Fruit fly (Drosophila melanogaster) whole organism, embryonic: Measurements from ENCODE around the gene CG14439.

Experiments
- ATbp ChIP-seq: fragments of 200-800 bp; sonication (Bioruptor generic); optimal IDR thresholded peaks from 2 replicates; lab custom pipeline; 2017; ENCODE audit warnings: missing biosample characterization, mild to moderate bottlenecking, missing genetic modification characterization, missing genetic modification reagents
- Aef1 ChIP-seq: fragments of 200-800 bp; sonication (Bioruptor generic); IDR thresholded peaks from 3 replicates; pipeline ENCODE4 v1.3.6; 2022; ENCODE audit warnings: missing biosample characterization, missing genetic modification characterization
- Blimp-1 ChIP-seq: fragments of 200-800 bp; sonication (Bioruptor generic); optimal IDR thresholded peaks from 3 replicates; lab custom pipeline; 2018; ENCODE audit warnings: missing biosample characterization, missing genetic modification characterization, mild to moderate bottlenecking, moderate library complexity, missing genetic modification reagents
- CG10462 ChIP-seq: fragments of 200-800 bp; sonication (Bioruptor generic); optimal IDR thresholded peaks from 2 replicates; lab custom pipeline; 2016; ENCODE audit warnings: missing biosample characterization, missing genetic modification characterization
- CG12391 ChIP-seq: fragments of 200-800 bp; sonication (Bioruptor generic); optimal IDR thresholded peaks from 3 replicates; lab custom pipeline; 2018; ENCODE audit warnings: missing biosample characterization, mild to moderate bottlenecking, missing genetic modification characterization, moderate library complexity
- CG12659 ChIP-seq: fragments of 200-800 bp; sonication (Bioruptor generic); optimal IDR thresholded peaks from 3 replicates; lab custom pipeline; 2017; ENCODE audit warnings: mild to moderate bottlenecking, missing biosample characterization, missing genetic modification reagents, missing genetic modification characterization
- CG15696 ChIP-seq: fragments of 200-800 bp; sonication (Bioruptor generic); optimal IDR thresholded peaks from 2 replicates; lab custom pipeline; 2019; ENCODE audit warnings: missing biosample characterization, mild to moderate bottlenecking, missing genetic modification characterization, moderate library complexity
- CG2678 ChIP-seq: fragments of 200-800 bp; sonication (Bioruptor generic); optimal IDR thresholded peaks from 3 replicates; lab custom pipeline; 2019; ENCODE audit warnings: missing biosample characterization, mild to moderate bottlenecking, missing genetic modification characterization, moderate library complexity
- CG4360 ChIP-seq: fragments of 200-800 bp; sonication (Bioruptor generic); IDR thresholded peaks from 2 replicates; pipeline ENCODE4 v1.3.6; 2022; ENCODE audit warnings: missing biosample characterization, missing genetic modification characterization
- CG4617 ChIP-seq: fragments of 200-800 bp; sonication (Bioruptor generic); optimal IDR thresholded peaks from 3 replicates; lab custom pipeline; 2016; ENCODE audit warnings: missing biosample characterization, missing genetic modification characterization, borderline replicate concordance
- CG6689 ChIP-seq: fragments of 200-800 bp; sonication (Bioruptor generic); IDR thresholded peaks from 2 replicates; pipeline ENCODE4 v1.3.6; 2022; ENCODE audit warnings: missing biosample characterization, missing genetic modification characterization
- CG7928 ChIP-seq: fragments of 200-800 bp; sonication (Bioruptor generic); optimal IDR thresholded peaks from 2 replicates; lab custom pipeline; 2017; ENCODE audit warnings: missing biosample characterization, mild to moderate bottlenecking, missing genetic modification characterization
- CG8281 ChIP-seq: fragments of 200-800 bp; sonication (Bioruptor generic); optimal IDR thresholded peaks from 2 replicates; lab custom pipeline; 2018; ENCODE audit warnings: missing biosample characterization, mild to moderate bottlenecking, missing genetic modification characterization, moderate library complexity
- Dad ChIP-seq: fragments of 200-800 bp; sonication (Bioruptor generic); optimal IDR thresholded peaks from 3 replicates; lab custom pipeline; 2016; ENCODE audit warnings: missing biosample characterization, missing genetic modification characterization
- Deaf1 ChIP-seq: fragments of 200-800 bp; optimal IDR thresholded peaks from 3 replicates; lab custom pipeline; 2019; ENCODE audit warnings: missing biosample characterization, mild to moderate bottlenecking, missing genetic modification characterization, moderate library complexity
- Dfd ChIP-seq, 2 experiments: fragments of >200 bp; optimal IDR thresholded peaks; 2 replicates each; lab custom pipeline; 2017; ENCODE audit warnings: missing biosample characterization in 2 of 2, missing genetic modification characterization in 2 of 2
- E2f2 ChIP-seq: fragments of 200-800 bp; sonication (Bioruptor generic); IDR thresholded peaks from 2 replicates; pipeline ENCODE4 v1.3.6; 2022; ENCODE audit warnings: missing biosample characterization, missing genetic modification characterization
- ERR ChIP-seq: fragments of 200-800 bp; sonication (Bioruptor generic); optimal IDR thresholded peaks from 2 replicates; lab custom pipeline; 2016; ENCODE audit warnings: missing biosample characterization, missing genetic modification characterization
- Eip74EF ChIP-seq, 2 experiments: fragments of 200-800 bp in 1 of 2; fragments of >200 bp in 1 of 2; sonication (Bioruptor generic) in 1 of 2; optimal IDR thresholded peaks; 2 replicates each; lab custom pipeline; 2017 to 2019; ENCODE audit warnings: missing biosample characterization in 2 of 2, missing genetic modification characterization in 2 of 2, mild to moderate bottlenecking in 1 of 2, moderate library complexity in 1 of 2
- H15 ChIP-seq: fragments of 200-800 bp; sonication (Bioruptor generic); IDR thresholded peaks from 3 replicates; pipeline ENCODE4 v1.3.6; 2022; ENCODE audit warnings: missing biosample characterization, missing genetic modification characterization
- Kr ChIP-seq: fragments of 200-800 bp; sonication (Bioruptor generic); optimal IDR thresholded peaks from 2 replicates; lab custom pipeline; 2017; ENCODE audit warnings: missing biosample characterization, mild to moderate bottlenecking, missing genetic modification characterization
- NC2β ChIP-seq: fragments of 200-800 bp; sonication (Bioruptor generic); optimal IDR thresholded peaks from 2 replicates; lab custom pipeline; 2016; ENCODE audit warnings: missing biosample characterization, missing genetic modification characterization
- Rfx ChIP-seq: fragments of 200-800 bp; sonication (Bioruptor generic); IDR thresholded peaks from 2 replicates; pipeline ENCODE4 v1.3.6; 2022; ENCODE audit warnings: missing biosample characterization, missing genetic modification characterization
- Xrp1 ChIP-seq: fragments of 200-800 bp; sonication (Bioruptor generic); IDR thresholded peaks from 2 replicates; pipeline ENCODE4 v1.3.6; 2022; ENCODE audit warnings: missing biosample characterization, missing genetic modification characterization
- al ChIP-seq: fragments of 200-800 bp; sonication (Bioruptor generic); IDR thresholded peaks from 2 replicates; pipeline ENCODE4 v1.3.6; 2022; ENCODE audit warnings: missing biosample characterization, missing genetic modification characterization
- bcd ChIP-seq: fragments of 200-800 bp; sonication (Bioruptor generic); optimal IDR thresholded peaks from 2 replicates; lab custom pipeline; 2017; ENCODE audit warnings: missing biosample characterization, mild to moderate bottlenecking, missing genetic modification characterization
- bowl ChIP-seq: fragments of 200-800 bp; sonication (Bioruptor generic); IDR thresholded peaks from 2 replicates; pipeline ENCODE4 v1.3.6; 2022; ENCODE audit warnings: missing biosample characterization, missing genetic modification characterization
- cg ChIP-seq: fragments of 200-800 bp; sonication (Bioruptor generic); optimal IDR thresholded peaks from 3 replicates; lab custom pipeline; 2019; ENCODE audit warnings: missing biosample characterization, mild to moderate bottlenecking, missing genetic modification characterization, moderate library complexity
- crp ChIP-seq, 2 experiments: fragments of 200-800 bp; sonication (Bioruptor generic); optimal IDR thresholded peaks; 2 replicates in 1 of 2; 3 replicates in 1 of 2; lab custom pipeline; 2017; ENCODE audit warnings: missing biosample characterization in 2 of 2, missing genetic modification characterization in 2 of 2, mild to moderate bottlenecking in 1 of 2, moderate library complexity in 1 of 2
- disco-r ChIP-seq: fragments of 200-800 bp; sonication (Bioruptor generic); optimal IDR thresholded peaks from 2 replicates; lab custom pipeline; 2016; ENCODE audit warnings: missing biosample characterization, missing genetic modification characterization
- ftz-f1 ChIP-seq: fragments of 200-800 bp; sonication (Bioruptor generic); optimal IDR thresholded peaks from 2 replicates; lab custom pipeline; 2016; ENCODE audit warnings: missing biosample characterization, missing genetic modification characterization
- grau ChIP-seq: fragments of 200-800 bp; optimal IDR thresholded peaks from 3 replicates; lab custom pipeline; 2019; ENCODE audit warnings: missing biosample characterization, mild to moderate bottlenecking, missing genetic modification characterization, moderate library complexity
- hth ChIP-seq: fragments of >200 bp; optimal IDR thresholded peaks from 2 replicates; lab custom pipeline; 2017; ENCODE audit warnings: inconsistent platforms
- ind ChIP-seq: fragments of 200-800 bp; sonication (Bioruptor generic); optimal IDR thresholded peaks from 3 replicates; lab custom pipeline; 2016; ENCODE audit warnings: missing biosample characterization, missing genetic modification characterization
- jigr1 ChIP-seq: fragments of 200-800 bp; sonication (Bioruptor generic); IDR thresholded peaks from 3 replicates; pipeline ENCODE4 v1.3.6; 2022; ENCODE audit warnings: missing biosample characterization, missing genetic modification characterization
- jing ChIP-seq: fragments of 200-800 bp; sonication (Bioruptor generic); optimal IDR thresholded peaks from 2 replicates; lab custom pipeline; 2018; ENCODE audit warnings: missing biosample characterization, mild to moderate bottlenecking, missing genetic modification characterization
- lbe ChIP-seq: fragments of 200-800 bp; sonication (Bioruptor generic); optimal IDR thresholded peaks from 2 replicates; lab custom pipeline; 2016; ENCODE audit warnings: missing biosample characterization, mild to moderate bottlenecking, missing genetic modification characterization
- nerfin-1 ChIP-seq: fragments of 200-800 bp; sonication (Bioruptor generic); optimal IDR thresholded peaks from 3 replicates; lab custom pipeline; 2019; ENCODE audit warnings: missing biosample characterization, mild to moderate bottlenecking, missing genetic modification characterization, moderate library complexity
- oc ChIP-seq: fragments of 200-800 bp; sonication (Bioruptor generic); optimal IDR thresholded peaks from 2 replicates; lab custom pipeline; 2018; ENCODE audit warnings: missing biosample characterization, mild to moderate bottlenecking, missing genetic modification characterization, moderate library complexity
- onecut ChIP-seq: fragments of 200-800 bp; sonication (Bioruptor generic); IDR thresholded peaks from 2 replicates; pipeline ENCODE4 v1.3.6; 2022; ENCODE audit warnings: missing biosample characterization, missing genetic modification characterization
- pnt ChIP-seq: fragments of 200-800 bp; sonication (Bioruptor generic); optimal IDR thresholded peaks from 3 replicates; lab custom pipeline; 2016; ENCODE audit warnings: missing biosample characterization, missing genetic modification characterization
- pzg ChIP-seq: fragments of 200-800 bp; sonication (Bioruptor generic); optimal IDR thresholded peaks from 3 replicates; lab custom pipeline; 2018; ENCODE audit warnings: missing biosample characterization, mild to moderate bottlenecking, missing genetic modification characterization, moderate library complexity
- sc ChIP-seq, 3 experiments: fragments of >200 bp in 2 of 3; fragments of 200-800 bp in 1 of 3; sonication (Bioruptor generic) in 1 of 3; optimal IDR thresholded peaks; 2 replicates in 2 of 3; 3 replicates in 1 of 3; lab custom pipeline; 2017; ENCODE audit warnings: mild to moderate bottlenecking in 1 of 3, missing biosample characterization in 1 of 3, missing genetic modification characterization in 1 of 3, missing genetic modification reagents in 1 of 3
- schlank ChIP-seq: fragments of 200-800 bp; sonication (Bioruptor generic); optimal IDR thresholded peaks from 2 replicates; lab custom pipeline; 2018; ENCODE audit warnings: missing biosample characterization, mild to moderate bottlenecking, missing genetic modification characterization
- sens ChIP-seq: fragments of 200-800 bp; sonication (Bioruptor generic); peaks from one replicate; lab custom pipeline; 2016; ENCODE audit warnings: missing biosample characterization, missing genetic modification characterization
- sim ChIP-seq: fragments of 200-800 bp; sonication (Bioruptor generic); IDR thresholded peaks from 2 replicates; pipeline ENCODE4 v1.3.6; 2022; ENCODE audit warnings: missing biosample characterization, missing genetic modification characterization
- usp ChIP-seq: fragments of >200 bp; optimal IDR thresholded peaks from 2 replicates; lab custom pipeline; 2017; ENCODE audit warnings: missing biosample characterization, missing genetic modification characterization
- vvl ChIP-seq: fragments of 200-800 bp; sonication (Bioruptor generic); IDR thresholded peaks from 2 replicates; pipeline ENCODE4 v1.3.6; 2022; ENCODE audit warnings: missing biosample characterization, missing genetic modification characterization
- z ChIP-seq: fragments of 200-800 bp; sonication (Bioruptor generic); IDR thresholded peaks from 3 replicates; pipeline ENCODE4 v1.3.6; 2022; ENCODE audit warnings: missing biosample characterization, missing genetic modification characterization

The CG14439 gene

dm6 chrX:6804485-6805295 is 57.3 kb downstream of the CG14439 start:
- TF ChIP-seq pzg (no peak), Kr (GFP tag; lab: Kevin White, UChicago) (no peak), sc (optimal IDR thresholded peaks at IDR 0.05; lab: Kevin White, UChicago) (no peak), sc (GFP tag; optimal IDR thresholded peaks at IDR 0.05; lab: Kevin White, UChicago) (no peak), CG8281 (peak; percentile 1), NC2β (GFP tag; lab: Kevin White, UChicago) (peak; percentile 56), Xrp1 (GFP tag; lab: Robert Waterston, UW) (peak; percentile 90), CG15696 (tag; lab: Kevin White, UChicago) (peak; percentile 48), Eip74EF (GFP tag; optimal IDR thresholded peaks at IDR 0.05; lab: Kevin White, UChicago) (no peak), CG4360 (GFP tag; lab: Robert Waterston, UW) (peak; percentile 55), oc (tag; lab: Kevin White, UChicago) (peak; percentile 89), crp (GFP tag; optimal IDR thresholded peaks at IDR 0.05; lab: Kevin White, UChicago) (peak in 1 of 2 experiments; percentile 17), Dad (GFP tag; lab: Kevin White, UChicago) (peak; percentile 51), CG7928 (GFP tag; lab: Kevin White, UChicago) (peak; percentile 1), vvl (GFP tag; lab: Robert Waterston, UW) (peak; percentile 95), onecut (GFP tag; lab: Robert Waterston, UW) (peak; percentile 62), Dfd (GFP tag; optimal IDR thresholded peaks at IDR 0.05; lab: Kevin White, UChicago) (no peak), Deaf1 (tag; lab: Kevin White, UChicago) (no peak), ind (GFP tag; lab: Kevin White, UChicago) (peak; percentile 79), schlank (no peak), sens (GFP tag; lab: Kevin White, UChicago) (peak; percentile 98), pnt (GFP tag; lab: Kevin White, UChicago) (peak; percentile 63), Rfx (GFP tag; lab: Robert Waterston, UW) (peak; percentile 90), nerfin-1 (tag; lab: Kevin White, UChicago) (peak; percentile 64), jing (GFP tag; lab: Kevin White, UChicago) (peak; percentile 64), ATbp (GFP tag; lab: Kevin White, UChicago) (peak; percentile 80), hth (no peak), CG4617 (GFP tag; lab: Kevin White, UChicago) (peak; percentile 50), z (GFP tag; lab: Robert Waterston, UW) (no peak), Aef1 (GFP tag; lab: Robert Waterston, UW) (peak; percentile 87), CG10462 (peak; percentile 52), H15 (GFP tag; lab: Robert Waterston, UW) (peak; percentile 86), CG6689 (GFP tag; lab: Robert Waterston, UW) (peak; percentile 90), E2f2 (GFP tag; lab: Robert Waterston, UW) (peak; percentile 54; the same call in 1 of the 2 replicates), usp (GFP tag; lab: Kevin White, UChicago) (no peak), ERR (GFP tag; lab: Kevin White, UChicago) (no peak), jigr1 (peak; percentile 74; the same call in 2 of the 3 replicates), ftz-f1 (GFP tag; lab: Kevin White, UChicago) (no peak), bowl (peak; percentile 61; the same call in 1 of the 2 replicates), CG12659 (peak; percentile 74), CG12391 (tag; lab: Kevin White, UChicago) (peak; percentile 84), lbe (peak; percentile 95), sim (GFP tag; lab: Robert Waterston, UW) (peak; percentile 72; the same call in 1 of the 2 replicates), cg (GFP tag; lab: Kevin White, UChicago) (peak; percentile 34), grau (tag; lab: Kevin White, UChicago) (peak; percentile 98), Blimp-1 (GFP tag; lab: Kevin White, UChicago) (no peak), al (GFP tag; lab: Robert Waterston, UW) (peak; percentile 76; the same call in 1 of the 2 replicates), disco-r (GFP tag; lab: Kevin White, UChicago) (peak; percentile 41), CG2678 (no peak), bcd (GFP tag; lab: Kevin White, UChicago) (no peak)
